Worm (Caenorhabditis elegans) whole organism, L4 larva: ENCODE data around the gene faah-2.
"Not testable (repeated sequence)": the region's sequence is repeated elsewhere in the genome, so short reads cannot be mapped to it uniquely, and the experiment has no call there.

Experiments used
- T26A8.4 ChIP-seq: fragments of 200-800 bp; sonication (Bioruptor generic); IDR thresholded peaks from 2 replicates; pipeline ENCODE4 v1.3.6; 2022; ENCODE audit warnings: missing genetic modification characterization, missing compliant biosample characterization
- ceh-82 ChIP-seq: sonication (generic microtip); optimal IDR thresholded peaks from 2 replicates; lab custom pipeline; 2017; ENCODE audit warnings: missing biosample characterization, missing genetic modification characterization
- mes-2 ChIP-seq: sonication (generic microtip); optimal IDR thresholded peaks from 2 replicates; lab custom pipeline; 2016; ENCODE audit warnings: missing genotype, mild to moderate bottlenecking, missing genetic modification characterization, missing compliant biosample characterization; ENCODE audit not compliant: poor library complexity, severe bottlenecking
- pha-4 ChIP-seq, 2 experiments: fragments of 150-350 bp in 1 of 2; fragments of 200-800 bp in 1 of 2; sonication (Bioruptor generic) in 1 of 2; IDR thresholded peaks in 1 of 2; optimal IDR thresholded peaks in 1 of 2; 2 replicates each; pipeline versions ENCODE4 v1.3.6 to Lab custom; 2014 to 2022; ENCODE audit warnings: missing genetic modification characterization in 2 of 2, missing genetic modification reagents in 2 of 2, missing biosample characterization in 1 of 2, missing compliant biosample characterization in 1 of 2
- tra-1 ChIP-seq: fragments of 200-800 bp; sonication (Bioruptor generic); IDR thresholded peaks from 2 replicates; pipeline ENCODE4 v1.3.6; 2022; ENCODE audit warnings: missing genetic modification reagents, missing genetic modification characterization, missing compliant biosample characterization
- zfp-2 ChIP-seq: sonication (generic microtip); optimal IDR thresholded peaks from 2 replicates; lab custom pipeline; 2016; ENCODE audit warnings: mild to moderate bottlenecking, missing genetic modification characterization, missing compliant biosample characterization

ce11 chrIV:8123541-8123940 lies 28.7 kb upstream of the faah-2 start:
- not testable (repeated sequence) for TF ChIP-seq zfp-2; pha-4 (GFP tag; IDR thresholded peaks at IDR 0.05; lab: Robert Waterston, UW); pha-4 (tag; optimal IDR thresholded peaks at IDR 0.05; lab: Kevin White, UChicago); ceh-82 (tag; lab: Kevin White, UChicago); mes-2; tra-1 (GFP tag; lab: Robert Waterston, UW); T26A8.4 (GFP tag; lab: Robert Waterston, UW)
